Fruit fly (Drosophila melanogaster) whole organism, embryonic: ENCODE data around the gene Dmtn.

Source experiments
- Atf-2 ChIP-seq: fragments of 200-800 bp; sonication (Bioruptor generic); optimal IDR thresholded peaks from 2 replicates; lab custom pipeline; 2016; ENCODE audit warnings: missing biosample characterization, missing genetic modification characterization
- BtbVII ChIP-seq: fragments of 200-800 bp; sonication (Bioruptor generic); optimal IDR thresholded peaks from 3 replicates; lab custom pipeline; 2017; ENCODE audit warnings: missing biosample characterization, mild to moderate bottlenecking, missing genetic modification characterization
- CG1024 ChIP-seq: fragments of 200-800 bp; sonication (Bioruptor generic); IDR thresholded peaks from 2 replicates; pipeline ENCODE4 v1.3.6; 2022; ENCODE audit warnings: missing biosample characterization, missing genetic modification characterization
- CG10321 ChIP-seq: fragments of 200-800 bp; sonication (Bioruptor generic); IDR thresholded peaks from 2 replicates; pipeline ENCODE4 v1.3.6; 2022; ENCODE audit warnings: missing biosample characterization, missing genetic modification characterization
- CG11398 ChIP-seq: fragments of 200-800 bp; sonication (Bioruptor generic); optimal IDR thresholded peaks from 2 replicates; lab custom pipeline; 2016; ENCODE audit warnings: missing biosample characterization, missing genetic modification characterization
- CG12299 ChIP-seq: fragments of 200-800 bp; sonication (Bioruptor generic); optimal IDR thresholded peaks from 2 replicates; lab custom pipeline; 2018; ENCODE audit warnings: missing biosample characterization, mild to moderate bottlenecking, missing genetic modification characterization
- CG13624 ChIP-seq: fragments of 200-800 bp; sonication (Bioruptor generic); optimal IDR thresholded peaks from 2 replicates; lab custom pipeline; 2016; ENCODE audit warnings: missing biosample characterization, missing genetic modification characterization
- CG17385 ChIP-seq: fragments of 200-800 bp; sonication (Bioruptor generic); optimal IDR thresholded peaks from 3 replicates; lab custom pipeline; 2018; ENCODE audit warnings: missing biosample characterization, mild to moderate bottlenecking, missing genetic modification characterization
- CG18764 ChIP-seq: fragments of 200-800 bp; sonication (Bioruptor generic); optimal IDR thresholded peaks from 3 replicates; lab custom pipeline; 2016; ENCODE audit warnings: missing biosample characterization, missing genetic modification characterization
- CG2202 ChIP-seq: fragments of 200-800 bp; sonication (Bioruptor generic); optimal IDR thresholded peaks from 2 replicates; lab custom pipeline; 2018; ENCODE audit warnings: missing biosample characterization, mild to moderate bottlenecking, missing genetic modification characterization
- CG3163 ChIP-seq: fragments of 200-800 bp; sonication (Bioruptor generic); optimal IDR thresholded peaks from 3 replicates; lab custom pipeline; 2016; ENCODE audit warnings: missing biosample characterization, missing genetic modification characterization
- CG42726 ChIP-seq: fragments of 200-800 bp; sonication (Bioruptor generic); IDR thresholded peaks from 2 replicates; pipeline ENCODE4 v1.3.6; 2022; ENCODE audit warnings: missing biosample characterization, missing genetic modification characterization; ENCODE audit not compliant: partially characterized antibody
- CG6689 ChIP-seq: fragments of 200-800 bp; sonication (Bioruptor generic); IDR thresholded peaks from 2 replicates; pipeline ENCODE4 v1.3.6; 2022; ENCODE audit warnings: missing biosample characterization, missing genetic modification characterization
- CG6765 ChIP-seq: fragments of 200-800 bp; sonication (Bioruptor generic); optimal IDR thresholded peaks from 3 replicates; lab custom pipeline; 2017; ENCODE audit warnings: missing biosample characterization, mild to moderate bottlenecking, missing genetic modification characterization
- CG7745 ChIP-seq: fragments of 200-800 bp; sonication (Bioruptor generic); optimal IDR thresholded peaks from 2 replicates; lab custom pipeline; 2018; ENCODE audit warnings: missing biosample characterization, mild to moderate bottlenecking, missing genetic modification characterization, moderate library complexity
- CG8478 ChIP-seq: fragments of >200 bp; optimal IDR thresholded peaks from 2 replicates; lab custom pipeline; 2018
- D ChIP-seq, 2 experiments: fragments of 200-800 bp in 1 of 2; fragments of >200 bp in 1 of 2; sonication (Bioruptor generic) in 1 of 2; optimal IDR thresholded peaks; 2 replicates in 1 of 2; 3 replicates in 1 of 2; lab custom pipeline; 2017; ENCODE audit warnings: mild to moderate bottlenecking in 1 of 2, missing biosample characterization in 1 of 2, missing genetic modification characterization in 1 of 2, missing genetic modification reagents in 1 of 2
- E2f1 ChIP-seq: fragments of 200-800 bp; sonication (Bioruptor generic); IDR thresholded peaks from 2 replicates; pipeline ENCODE4 v1.3.6; 2022; ENCODE audit warnings: missing biosample characterization, missing genetic modification characterization
- Ets97D ChIP-seq: fragments of 200-800 bp; sonication (Bioruptor generic); optimal IDR thresholded peaks from 3 replicates; lab custom pipeline; 2016; ENCODE audit warnings: missing biosample characterization, missing genetic modification characterization
- Gsc ChIP-seq: fragments of 200-800 bp; sonication (Bioruptor generic); IDR thresholded peaks from 2 replicates; pipeline ENCODE4 v1.3.6; 2022; ENCODE audit warnings: missing biosample characterization, missing genetic modification characterization
- HmgD ChIP-seq: fragments of 200-800 bp; sonication (Bioruptor generic); optimal IDR thresholded peaks from 3 replicates; lab custom pipeline; 2016; ENCODE audit warnings: missing biosample characterization, missing genetic modification characterization
- Hr39 ChIP-seq: fragments of >200 bp; optimal IDR thresholded peaks from 2 replicates; lab custom pipeline; 2017
- MESR4 ChIP-seq: fragments of 200-800 bp; sonication (Bioruptor generic); optimal IDR thresholded peaks from 2 replicates; lab custom pipeline; 2018; ENCODE audit warnings: missing biosample characterization, mild to moderate bottlenecking, missing genetic modification characterization, moderate library complexity
- Max ChIP-seq: fragments of 200-800 bp; sonication (Bioruptor generic); optimal IDR thresholded peaks from 2 replicates; lab custom pipeline; 2016; ENCODE audit warnings: missing biosample characterization, mild to moderate bottlenecking, missing genetic modification characterization
- NC2α ChIP-seq: fragments of 200-800 bp; sonication (Bioruptor generic); optimal IDR thresholded peaks from 2 replicates; lab custom pipeline; 2016; ENCODE audit warnings: missing biosample characterization, missing genetic modification characterization
- Oli ChIP-seq: fragments of 200-800 bp; sonication (Bioruptor generic); optimal IDR thresholded peaks from 2 replicates; lab custom pipeline; 2018; ENCODE audit warnings: missing biosample characterization, mild to moderate bottlenecking, missing genetic modification characterization, moderate library complexity
- Rx ChIP-seq: fragments of 200-800 bp; sonication (Bioruptor generic); IDR thresholded peaks from 2 replicates; pipeline ENCODE4 v1.3.6; 2022; ENCODE audit warnings: missing biosample characterization, missing genetic modification characterization
- al ChIP-seq: fragments of 200-800 bp; sonication (Bioruptor generic); IDR thresholded peaks from 2 replicates; pipeline ENCODE4 v1.3.6; 2022; ENCODE audit warnings: missing biosample characterization, missing genetic modification characterization
- bsh ChIP-seq, 2 experiments: fragments of 200-800 bp; sonication (Bioruptor generic); optimal IDR thresholded peaks; 2 replicates each; lab custom pipeline; 2017 to 2018; ENCODE audit warnings: mild to moderate bottlenecking in 2 of 2, missing biosample characterization in 2 of 2, missing genetic modification characterization in 2 of 2, moderate library complexity in 1 of 2
- chinmo ChIP-seq: fragments of 200-800 bp; sonication (Bioruptor generic); IDR thresholded peaks from 4 replicates; pipeline ENCODE4 v1.3.6; 2022; ENCODE audit warnings: missing biosample characterization, missing genetic modification characterization; ENCODE audit not compliant: partially characterized antibody
- en ChIP-seq: fragments of 200-800 bp; sonication (Bioruptor generic); optimal IDR thresholded peaks from 2 replicates; lab custom pipeline; 2016; ENCODE audit warnings: missing biosample characterization, missing genetic modification characterization
- esg ChIP-seq: fragments of 200-800 bp; sonication (Bioruptor generic); conservative IDR thresholded peaks from 2 replicates; pipeline ENCODE4 v1.3.6; 2022; ENCODE audit warnings: missing biosample characterization, missing genetic modification characterization
- grn ChIP-seq: fragments of 200-800 bp; sonication (Bioruptor generic); optimal IDR thresholded peaks from 3 replicates; lab custom pipeline; 2017; ENCODE audit warnings: missing biosample characterization, missing genetic modification characterization
- jing ChIP-seq: fragments of 200-800 bp; sonication (Bioruptor generic); optimal IDR thresholded peaks from 2 replicates; lab custom pipeline; 2018; ENCODE audit warnings: missing biosample characterization, mild to moderate bottlenecking, missing genetic modification characterization
- kah ChIP-seq: fragments of 200-800 bp; sonication (Bioruptor generic); optimal IDR thresholded peaks from 2 replicates; lab custom pipeline; 2018; ENCODE audit warnings: missing biosample characterization, mild to moderate bottlenecking, missing genetic modification characterization
- knrl ChIP-seq: fragments of 200-800 bp; sonication (Bioruptor generic); IDR thresholded peaks from 3 replicates; pipeline ENCODE4 v1.3.6; 2022; ENCODE audit warnings: missing biosample characterization, missing genetic modification characterization; ENCODE audit not compliant: partially characterized antibody
- lov ChIP-seq, 2 experiments: fragments of 200-800 bp in 1 of 2; fragments of >200 bp in 1 of 2; sonication (Bioruptor generic) in 1 of 2; IDR thresholded peaks in 1 of 2; optimal IDR thresholded peaks in 1 of 2; 2 replicates in 1 of 2; 3 replicates in 1 of 2; pipeline versions ENCODE4 v1.3.6 to Lab custom; 2017 to 2022; ENCODE audit warnings: missing biosample characterization in 1 of 2, missing genetic modification characterization in 1 of 2
- nau ChIP-seq: fragments of 200-800 bp; sonication (Bioruptor generic); optimal IDR thresholded peaks from 3 replicates; lab custom pipeline; 2017; ENCODE audit warnings: missing biosample characterization, mild to moderate bottlenecking, missing genetic modification characterization, missing genetic modification reagents
- prd ChIP-seq, 3 experiments: fragments of >200 bp in 2 of 3; fragments of 200-800 bp in 1 of 3; sonication (Bioruptor generic) in 1 of 3; optimal IDR thresholded peaks in 2 of 3; IDR thresholded peaks in 1 of 3; 2 replicates in 2 of 3; 3 replicates in 1 of 3; pipeline versions ENCODE4 v1.3.6 to Lab custom; 2017 to 2022; ENCODE audit warnings: missing biosample characterization in 1 of 3, missing genetic modification characterization in 1 of 3
- row ChIP-seq: fragments of 200-800 bp; sonication (Bioruptor generic); IDR thresholded peaks from 3 replicates; pipeline ENCODE4 v1.3.6; 2022; ENCODE audit warnings: missing biosample characterization, missing genetic modification characterization
- salm ChIP-seq: fragments of 200-800 bp; sonication (Bioruptor generic); optimal IDR thresholded peaks from 2 replicates; lab custom pipeline; 2018; ENCODE audit warnings: missing biosample characterization, mild to moderate bottlenecking, missing genetic modification characterization
- sc ChIP-seq, 3 experiments: fragments of >200 bp in 2 of 3; fragments of 200-800 bp in 1 of 3; sonication (Bioruptor generic) in 1 of 3; optimal IDR thresholded peaks; 2 replicates in 2 of 3; 3 replicates in 1 of 3; lab custom pipeline; 2017; ENCODE audit warnings: mild to moderate bottlenecking in 1 of 3, missing biosample characterization in 1 of 3, missing genetic modification characterization in 1 of 3, missing genetic modification reagents in 1 of 3
- schlank ChIP-seq: fragments of 200-800 bp; sonication (Bioruptor generic); optimal IDR thresholded peaks from 2 replicates; lab custom pipeline; 2018; ENCODE audit warnings: missing biosample characterization, mild to moderate bottlenecking, missing genetic modification characterization
- sisA ChIP-seq: fragments of 200-800 bp; sonication (Bioruptor generic); IDR thresholded peaks from 2 replicates; pipeline ENCODE4 v1.3.6; 2022; ENCODE audit warnings: missing biosample characterization, missing genetic modification characterization
- so ChIP-seq: fragments of 200-800 bp; sonication (Bioruptor generic); IDR thresholded peaks from 3 replicates; pipeline ENCODE4 v1.3.6; 2022; ENCODE audit warnings: missing biosample characterization, missing genetic modification characterization
- sr ChIP-seq: fragments of 200-800 bp; sonication (Bioruptor generic); IDR thresholded peaks from 3 replicates; pipeline ENCODE4 v1.3.6; 2022; ENCODE audit warnings: missing biosample characterization, missing genetic modification characterization
- tin ChIP-seq: fragments of 200-800 bp; sonication (Bioruptor generic); optimal IDR thresholded peaks from 3 replicates; lab custom pipeline; 2016; ENCODE audit warnings: missing biosample characterization, missing genetic modification characterization
- zfh2 ChIP-seq: fragments of 200-800 bp; sonication (Bioruptor generic); optimal IDR thresholded peaks from 2 replicates; lab custom pipeline; 2016; ENCODE audit warnings: missing biosample characterization, missing genetic modification characterization

Gene Dmtn

DNA sequence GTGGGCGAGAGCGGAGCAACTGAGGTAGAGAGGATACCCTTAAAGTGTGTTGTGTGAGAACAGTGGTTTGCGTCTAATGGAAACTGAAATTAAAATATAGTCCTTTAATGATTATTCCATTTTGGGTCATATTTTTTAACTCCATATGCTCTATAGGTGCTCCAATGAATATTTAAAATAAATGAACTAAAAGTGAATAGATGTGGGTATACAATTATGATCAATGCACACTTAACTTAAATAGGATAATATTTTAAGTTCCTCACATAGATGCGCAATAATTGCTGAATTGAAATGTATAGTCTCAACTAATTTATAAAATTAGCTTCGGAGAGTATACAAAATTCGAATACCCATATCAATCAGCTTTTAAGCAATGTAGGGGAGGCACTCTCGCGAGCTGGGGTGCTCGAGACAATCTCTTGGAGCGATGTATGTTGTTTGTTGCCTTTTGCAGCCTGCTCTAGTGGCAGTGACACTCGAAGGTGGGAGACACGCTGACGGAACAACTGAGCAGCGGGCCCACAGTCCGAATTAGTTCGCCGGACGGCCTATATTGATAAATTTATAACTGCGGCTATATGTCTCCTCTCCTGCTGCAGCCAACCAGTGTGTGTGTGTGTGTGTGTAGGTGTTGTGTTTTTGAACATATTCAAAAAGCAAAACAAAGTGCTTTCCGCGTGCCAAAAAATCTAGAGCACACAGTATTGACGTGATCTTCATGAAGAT lies 51.9 kb downstream of the Dmtn start (continued):
- TF ChIP-seq kah (GFP tag; lab: Kevin White, UChicago): peak; percentile 52
- TF ChIP-seq CG12299 (tag; lab: Kevin White, UChicago): peak; percentile 52
- TF ChIP-seq Hr39 (lab: Kevin White, UChicago): no peak
- peak; percentile 47; the same call in 1 of the 2 replicates for TF ChIP-seq sisA (GFP tag; lab: Robert Waterston, UW)
- peak; percentile 92 for TF ChIP-seq Oli
- TF ChIP-seq grn (GFP tag; lab: Kevin White, UChicago): no peak
- TF ChIP-seq CG1024 (GFP tag; lab: Robert Waterston, UW): 0 out of 2 replicates have a peak, but pooled peaks have one; percentile 10
- no peak for TF ChIP-seq lov (optimal IDR thresholded peaks at IDR 0.05; lab: Kevin White, UChicago)
- no peak for TF ChIP-seq lov (GFP tag; IDR thresholded peaks at IDR 0.05; lab: Robert Waterston, UW)
- TF ChIP-seq HmgD (GFP tag; lab: Kevin White, UChicago): peak; percentile 21
- peak; percentile 50 for TF ChIP-seq esg
- TF ChIP-seq zfh2 (GFP tag; lab: Kevin White, UChicago): peak; percentile 22
- TF ChIP-seq CG10321 (GFP tag; lab: Robert Waterston, UW): no peak
- TF ChIP-seq en (GFP tag; lab: Kevin White, UChicago): peak; percentile 64
- TF ChIP-seq CG6689 (GFP tag; lab: Robert Waterston, UW): peak; percentile 84
- TF ChIP-seq MESR4 (GFP tag; lab: Kevin White, UChicago): no peak
- TF ChIP-seq D (optimal IDR thresholded peaks at IDR 0.05; lab: Kevin White, UChicago): no peak
- peak; percentile 80 for TF ChIP-seq D (GFP tag; optimal IDR thresholded peaks at IDR 0.05; lab: Kevin White, UChicago)
- no peak for TF ChIP-seq CG8478
- peak; percentile 23; the same call in 1 of the 2 replicates for TF ChIP-seq Gsc (GFP tag; lab: Robert Waterston, UW)
- TF ChIP-seq CG42726 (GFP tag; lab: Robert Waterston, UW): no peak
- TF ChIP-seq CG2202 (tag; lab: Kevin White, UChicago): no peak
- no peak for TF ChIP-seq chinmo (GFP tag; lab: Robert Waterston, UW)
- TF ChIP-seq CG17385 (GFP tag; lab: Kevin White, UChicago): peak; percentile 79
- no peak for TF ChIP-seq knrl (GFP tag; lab: Robert Waterston, UW)
- no peak for TF ChIP-seq CG11398 (GFP tag; lab: Kevin White, UChicago)
- TF ChIP-seq schlank (tag; lab: Kevin White, UChicago): peak; percentile 15
- peak; percentile 89 for TF ChIP-seq row
- peak; percentile 58 for TF ChIP-seq E2f1 (GFP tag; lab: Robert Waterston, UW)
- peak; percentile 24 for TF ChIP-seq Ets97D
- peak; percentile 62 for TF ChIP-seq tin
- TF ChIP-seq Rx (GFP tag; lab: Robert Waterston, UW): 0 out of 2 replicates have a peak, but pooled peaks have one; percentile 36
- peak; percentile 83 for TF ChIP-seq BtbVII (GFP tag; lab: Kevin White, UChicago)
- TF ChIP-seq CG18764 (GFP tag; lab: Kevin White, UChicago): peak; percentile 68
- no peak; the same call in 1 of the 2 replicates for TF ChIP-seq al
- no peak for TF ChIP-seq sc (optimal IDR thresholded peaks at IDR 0.05; lab: Kevin White, UChicago)
- peak; percentile 82 for TF ChIP-seq sc (GFP tag; optimal IDR thresholded peaks at IDR 0.05; lab: Kevin White, UChicago)
- TF ChIP-seq CG6765: peak; percentile 60
- TF ChIP-seq Max: peak; percentile 65
- no peak for TF ChIP-seq nau (GFP tag; lab: Kevin White, UChicago)
- peak; percentile 55 for TF ChIP-seq salm (tag; lab: Kevin White, UChicago)
- TF ChIP-seq so: peak; percentile 62; the same call in 1 of the 3 replicates
- peak; percentile 61 for TF ChIP-seq CG13624 (GFP tag; lab: Kevin White, UChicago)
- TF ChIP-seq CG7745 (tag; lab: Kevin White, UChicago): no peak
- TF ChIP-seq prd (optimal IDR thresholded peaks at IDR 0.05; lab: Kevin White, UChicago): no peak
- peak; percentile 63; the same call in 2 of the 3 replicates for TF ChIP-seq prd (GFP tag; IDR thresholded peaks at IDR 0.05; lab: Robert Waterston, UW)
- peak; percentile 72 for TF ChIP-seq sr
- TF ChIP-seq Atf-2 (GFP tag; lab: Kevin White, UChicago): peak; percentile 65
- TF ChIP-seq NC2α (GFP tag; lab: Kevin White, UChicago): no peak
- peak; percentile 28 to 87 for TF ChIP-seq bsh (GFP tag; optimal IDR thresholded peaks at IDR 0.05; lab: Kevin White, UChicago)
- TF ChIP-seq CG3163 (GFP tag; lab: Kevin White, UChicago): peak; percentile 12
- peak; percentile 78 for TF ChIP-seq jing (GFP tag; lab: Kevin White, UChicago)
